Fruit fly (Drosophila melanogaster): ENCODE data around the gene CG2993.

- TF ChIP-seq fru (GFP tag; optimal IDR thresholded peaks at IDR 0.05) (no peak), h (GFP tag; optimal IDR thresholded peaks at IDR 0.05) (no peak), usp (GFP tag; optimal IDR thresholded peaks at IDR 0.05) (no peak), CrebA (GFP tag; optimal IDR thresholded peaks at IDR 0.05; ENCODE audit: borderline replicate concordance) (no peak), sv (GFP tag; optimal IDR thresholded peaks at IDR 0.05) (no peak), Sp1 (GFP tag; optimal IDR thresholded peaks at IDR 0.05) (no peak), dsf (GFP tag; optimal IDR thresholded peaks at IDR 0.05; ENCODE audit: borderline replicate concordance) (no peak), OdsH (GFP tag; optimal IDR thresholded peaks at IDR 0.05) (no peak), jim (GFP tag; optimal IDR thresholded peaks at IDR 0.05) (no peak), Hr83 (GFP tag; optimal IDR thresholded peaks at IDR 0.05; ENCODE audit: poor library complexity, severe bottlenecking) (no peak), Myc (optimal IDR thresholded peaks at IDR 0.05) (no peak), ey (GFP tag; optimal IDR thresholded peaks at IDR 0.05) (no peak), psq (GFP tag; optimal IDR thresholded peaks at IDR 0.05) (no peak)
Measured at dm6 chr3R:7811514-7811913, 1.7 kb upstream of the CG2993 start, which contains the start of gene CG31473.

All from whole organism, wandering third instar larva.